Worm (Caenorhabditis elegans) whole organism, L4 larva: ENCODE data around the gene T02G5.7.

Source experiments
- F10B5.3 ChIP-seq: sonication (generic microtip); optimal IDR thresholded peaks from 2 replicates; lab custom pipeline; 2016; ENCODE audit warnings: mild to moderate bottlenecking, missing genetic modification characterization, missing compliant biosample characterization
- R02D3.7 ChIP-seq: fragments of 150-350 bp; sonication (generic microtip); optimal IDR thresholded peaks from 3 replicates; lab custom pipeline; 2014; ENCODE audit warnings: missing biosample characterization, missing genetic modification characterization
- T20F7.1 ChIP-seq: fragments of 200-800 bp; sonication (Bioruptor generic); optimal IDR thresholded peaks from 2 replicates; lab custom pipeline; 2018; ENCODE audit warnings: mild to moderate bottlenecking, missing genetic modification characterization, missing compliant biosample characterization
- T26A8.4 ChIP-seq: fragments of 200-800 bp; sonication (Bioruptor generic); IDR thresholded peaks from 2 replicates; pipeline ENCODE4 v1.3.6; 2022; ENCODE audit warnings: missing genetic modification characterization, missing compliant biosample characterization
- Y5F2A.4 ChIP-seq: fragments of 200-800 bp; sonication (Bioruptor generic); optimal IDR thresholded peaks from 2 replicates; lab custom pipeline; 2018; ENCODE audit warnings: mild to moderate bottlenecking, missing genetic modification characterization, missing compliant biosample characterization
- ZK546.5 ChIP-seq, 2 experiments: sonication (generic microtip); optimal IDR thresholded peaks; 2 replicates each; lab custom pipeline; 2017; ENCODE audit warnings: missing biosample characterization in 2 of 2, missing genetic modification characterization in 2 of 2
- aha-1 ChIP-seq: fragments of 150-350 bp; peaks from one replicate; lab custom pipeline; 2014; ENCODE audit warnings: missing biosample characterization, missing genetic modification characterization
- ceh-20 ChIP-seq: fragments of 200-800 bp; sonication (Bioruptor generic); IDR thresholded peaks from 2 replicates; pipeline ENCODE4 v1.3.6; 2022; ENCODE audit warnings: missing genetic modification reagents, missing genetic modification characterization, missing compliant biosample characterization
- ceh-28 ChIP-seq: fragments of 150-350 bp; optimal IDR thresholded peaks from 2 replicates; lab custom pipeline; 2014; ENCODE audit warnings: missing biosample characterization, missing genetic modification reagents, missing genetic modification characterization
- ces-1 ChIP-seq: fragments of 150-350 bp; sonication (generic microtip); optimal IDR thresholded peaks from 4 replicates; lab custom pipeline; 2014; ENCODE audit warnings: missing biosample characterization, missing genetic modification reagents, missing genetic modification characterization
- daf-12 ChIP-seq: fragments of 150-350 bp; optimal IDR thresholded peaks from 2 replicates; lab custom pipeline; 2014; ENCODE audit warnings: missing biosample characterization, missing genetic modification reagents, missing genetic modification characterization
- daf-16 ChIP-seq, 3 experiments: sonication (generic microtip); optimal IDR thresholded peaks; 2 replicates each; lab custom pipeline; 2016 to 2017; ENCODE audit warnings: missing genetic modification characterization in 3 of 3, missing genetic modification reagents in 3 of 3, mild to moderate bottlenecking in 2 of 3, missing compliant biosample characterization in 2 of 3, missing biosample characterization in 1 of 3, moderate library complexity in 1 of 3
- daf-19 ChIP-seq: fragments of 200-800 bp; sonication (Bioruptor generic); conservative IDR thresholded peaks from 2 replicates; pipeline ENCODE4 v1.3.6; 2022; ENCODE audit warnings: missing genetic modification characterization, missing compliant biosample characterization
- daf-8 ChIP-seq: fragments of 200-800 bp; sonication (Bioruptor generic); IDR thresholded peaks from 2 replicates; pipeline ENCODE4 v1.3.6; 2022; ENCODE audit warnings: missing genetic modification characterization, missing compliant biosample characterization
- dmd-8 ChIP-seq: fragments of 200-800 bp; sonication (Bioruptor generic); IDR thresholded peaks from 2 replicates; pipeline ENCODE4 v1.3.6; 2022; ENCODE audit warnings: missing genetic modification characterization, missing compliant biosample characterization
- dpl-1 ChIP-seq: fragments of 150-350 bp; optimal IDR thresholded peaks from 2 replicates; lab custom pipeline; 2014; ENCODE audit warnings: missing biosample characterization, missing genetic modification reagents, missing genetic modification characterization
- duxl-1 ChIP-seq: sonication (generic microtip); optimal IDR thresholded peaks from 2 replicates; lab custom pipeline; 2016; ENCODE audit warnings: mild to moderate bottlenecking, missing genetic modification characterization, moderate library complexity, missing compliant biosample characterization; ENCODE audit not compliant: poor library complexity
- egl-27 ChIP-seq: sonication (generic microtip); optimal IDR thresholded peaks from 3 replicates; lab custom pipeline; 2017; ENCODE audit warnings: missing biosample characterization, missing genetic modification reagents, missing genetic modification characterization
- gei-8 ChIP-seq: fragments of 200-800 bp; sonication (Bioruptor generic); optimal IDR thresholded peaks from 2 replicates; lab custom pipeline; 2018; ENCODE audit warnings: mild to moderate bottlenecking, missing genetic modification characterization, missing compliant biosample characterization
- hlh-30 ChIP-seq: sonication (generic microtip); optimal IDR thresholded peaks from 2 replicates; lab custom pipeline; 2017; ENCODE audit warnings: antibody characterized with exemption, mild to moderate bottlenecking, missing genetic modification characterization, missing compliant biosample characterization; ENCODE audit not compliant: insufficient read depth
- lin-13 ChIP-seq: fragments of 150-350 bp; optimal IDR thresholded peaks from 2 replicates; lab custom pipeline; 2014; ENCODE audit warnings: missing biosample characterization, missing genetic modification reagents, missing genetic modification characterization
- lin-39 ChIP-seq: fragments of 150-350 bp; optimal IDR thresholded peaks from 2 replicates; lab custom pipeline; 2014; ENCODE audit warnings: missing biosample characterization, missing genetic modification reagents, missing genetic modification characterization
- lsy-2 ChIP-seq, 2 experiments: fragments of 150-350 bp in 1 of 2; sonication (generic microtip) in 1 of 2; optimal IDR thresholded peaks; 2 replicates each; lab custom pipeline; 2014 to 2017; ENCODE audit warnings: missing biosample characterization in 2 of 2, missing genetic modification characterization in 2 of 2
- madf-5 ChIP-seq, 2 experiments: fragments of 200-800 bp; sonication (Bioruptor generic); IDR thresholded peaks; 2 replicates each; pipeline ENCODE4 v1.3.6; 2022; ENCODE audit warnings: missing compliant biosample characterization in 2 of 2, missing genetic modification characterization in 2 of 2
- mdl-1 ChIP-seq, 2 experiments: fragments of 150-350 bp in 1 of 2; sonication (generic microtip) in 1 of 2; optimal IDR thresholded peaks; 2 replicates each; lab custom pipeline; 2014 to 2017; ENCODE audit warnings: missing biosample characterization in 2 of 2, missing genetic modification characterization in 2 of 2
- mdt-29 ChIP-seq: fragments of 200-800 bp; sonication (Bioruptor generic); IDR thresholded peaks from 2 replicates; pipeline ENCODE4 v1.3.6; 2022; ENCODE audit warnings: missing genetic modification reagents, missing genetic modification characterization, missing compliant biosample characterization
- mxl-2 ChIP-seq: fragments of 200-800 bp; sonication (Bioruptor generic); conservative IDR thresholded peaks from 2 replicates; pipeline ENCODE4 v1.3.6; 2022; ENCODE audit warnings: missing genetic modification reagents, missing genetic modification characterization, missing compliant biosample characterization
- nhr-10 ChIP-seq: fragments of 150-350 bp; optimal IDR thresholded peaks from 2 replicates; lab custom pipeline; 2014; ENCODE audit warnings: missing biosample characterization, missing genetic modification characterization
- nhr-102 ChIP-seq: sonication (generic microtip); optimal IDR thresholded peaks from 2 replicates; lab custom pipeline; 2016; ENCODE audit warnings: mild to moderate bottlenecking, missing genetic modification characterization, moderate library complexity, missing compliant biosample characterization
- nhr-11 ChIP-seq: fragments of 150-350 bp; optimal IDR thresholded peaks from 2 replicates; lab custom pipeline; 2014; ENCODE audit warnings: missing biosample characterization, missing genetic modification characterization
- nhr-237 ChIP-seq: sonication (generic microtip); optimal IDR thresholded peaks from 2 replicates; lab custom pipeline; 2017; ENCODE audit warnings: missing biosample characterization, missing genetic modification characterization
- nhr-41 ChIP-seq: fragments of 200-800 bp; sonication (Bioruptor generic); IDR thresholded peaks from 2 replicates; pipeline ENCODE4 v1.3.6; 2022; ENCODE audit warnings: missing genetic modification reagents, missing genetic modification characterization, missing compliant biosample characterization
- nhr-76 ChIP-seq: fragments of 150-350 bp; optimal IDR thresholded peaks from 2 replicates; lab custom pipeline; 2014; ENCODE audit warnings: missing biosample characterization, missing genetic modification characterization
- nhr-77 ChIP-seq: fragments of 150-350 bp; optimal IDR thresholded peaks from 2 replicates; lab custom pipeline; 2014; ENCODE audit warnings: missing biosample characterization, missing genetic modification characterization
- php-3 ChIP-seq: fragments of 200-800 bp; sonication (Bioruptor generic); IDR thresholded peaks from 2 replicates; pipeline ENCODE4 v1.3.6; 2022; ENCODE audit warnings: missing genetic modification reagents, missing genetic modification characterization, missing compliant biosample characterization
- pqm-1 ChIP-seq: sonication (generic microtip); optimal IDR thresholded peaks from 2 replicates; lab custom pipeline; 2017; ENCODE audit warnings: missing biosample characterization, missing genetic modification characterization
- spr-1 ChIP-seq: sonication (generic microtip); optimal IDR thresholded peaks from 2 replicates; lab custom pipeline; 2016; ENCODE audit warnings: mild to moderate bottlenecking, missing genetic modification characterization, missing compliant biosample characterization
- tag-97 ChIP-seq: fragments of 200-800 bp; sonication (Bioruptor generic); IDR thresholded peaks from 2 replicates; pipeline ENCODE4 v1.3.6; 2022; ENCODE audit warnings: missing genetic modification characterization, missing compliant biosample characterization
- unc-130 ChIP-seq: sonication (generic microtip); optimal IDR thresholded peaks from 2 replicates; lab custom pipeline; 2016; ENCODE audit warnings: missing genetic modification reagents, missing genetic modification characterization, missing compliant biosample characterization
- zfp-2 ChIP-seq: sonication (generic microtip); optimal IDR thresholded peaks from 2 replicates; lab custom pipeline; 2016; ENCODE audit warnings: mild to moderate bottlenecking, missing genetic modification characterization, missing compliant biosample characterization
- zfp-3 ChIP-seq: fragments of 200-800 bp; sonication (Bioruptor generic); conservative IDR thresholded peaks from 2 replicates; pipeline ENCODE4 v1.3.6; 2022; ENCODE audit warnings: missing genetic modification reagents, missing genetic modification characterization, missing compliant biosample characterization
- zip-11 ChIP-seq: fragments of 200-800 bp; sonication (Bioruptor generic); IDR thresholded peaks from 2 replicates; pipeline ENCODE4 v1.3.6; 2022; ENCODE audit warnings: missing genetic modification characterization, missing compliant biosample characterization
- ztf-11 ChIP-seq: fragments of 150-350 bp; optimal IDR thresholded peaks from 2 replicates; lab custom pipeline; 2014; ENCODE audit warnings: missing biosample characterization, missing genetic modification characterization

Gene T02G5.7

DNA sequence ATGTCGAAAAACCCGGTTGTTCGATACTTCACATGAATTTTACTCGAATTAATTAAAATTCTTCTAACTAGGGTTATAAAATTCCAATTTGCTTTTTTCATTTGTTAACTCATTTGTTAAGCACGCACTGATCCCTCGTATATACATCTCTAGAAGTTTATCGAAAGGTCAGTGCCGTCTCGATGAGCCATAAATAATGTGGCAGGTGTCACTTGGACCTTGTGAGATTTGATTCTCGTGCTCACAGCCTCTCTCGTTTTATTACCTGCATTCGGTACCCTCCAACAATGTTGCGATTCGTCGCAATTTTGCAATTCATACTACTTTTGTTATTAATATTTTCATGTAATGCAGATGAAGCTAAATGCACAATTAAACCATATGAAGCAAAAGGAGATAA lies 40.9 kb downstream of the T02G5.7 start, which contains the start of gene spon-1:
Gene spon-1, plus strand, starts transcription at position 208 of the 400 bp plus-strand sequence.
- TF ChIP-seq T20F7.1 (GFP tag; lab: Kevin White, UChicago) (no peak), tag-97 (GFP tag; lab: Robert Waterston, UW) (no peak), spr-1 (tag; lab: Kevin White, UChicago) (no peak), php-3 (GFP tag; lab: Robert Waterston, UW) (no peak), nhr-237 (tag; lab: Kevin White, UChicago) (no peak), daf-19 (no peak), dmd-8 (no peak), mxl-2 (no peak), lin-39 (tag; lab: Kevin White, UChicago) (no peak), zfp-3 (GFP tag; lab: Robert Waterston, UW) (no peak)

ce11 chrII:7119525-7119924 lies 44.1 kb downstream of the T02G5.7 start:
- TF ChIP-seq duxl-1 (tag; lab: Kevin White, UChicago), result no peak
- no peak for TF ChIP-seq daf-16 (GFP tag; optimal IDR thresholded peaks at IDR 0.05; lab: Kevin White, UChicago)
- TF ChIP-seq daf-16 (tag; optimal IDR thresholded peaks at IDR 0.05; lab: Kevin White, UChicago), result no peak
- no peak for TF ChIP-seq pqm-1
- TF ChIP-seq zfp-2, result no peak
- TF ChIP-seq R02D3.7, result no peak
- peak; percentile 93 for TF ChIP-seq aha-1 (tag; lab: Kevin White, UChicago)
- no peak for TF ChIP-seq tag-97 (GFP tag; lab: Robert Waterston, UW)
- no peak for TF ChIP-seq php-3 (GFP tag; lab: Robert Waterston, UW)

ce11 chrII:7121762-7122292 lies 46.4 kb downstream of the T02G5.7 start, which contains the start of gene F10E7.2:
Gene F10E7.2 (plus strand): TSS chrII:7122242.
- no peak for TF ChIP-seq ZK546.5 (tag; optimal IDR thresholded peaks at IDR 0.05; lab: Kevin White, UChicago)
- no peak for TF ChIP-seq madf-5 (GFP tag; IDR thresholded peaks at IDR 0.05; lab: Robert Waterston, UW)
- no peak for TF ChIP-seq lsy-2 (tag; optimal IDR thresholded peaks at IDR 0.05; lab: Kevin White, UChicago)
- no peak for TF ChIP-seq nhr-41 (GFP tag; lab: Robert Waterston, UW)
- no peak for TF ChIP-seq gei-8 (GFP tag; lab: Kevin White, UChicago)
- TF ChIP-seq lin-13 (GFP tag; lab: Kevin White, UChicago), result no peak
- peak; percentile 32 for TF ChIP-seq unc-130 (GFP tag; lab: Kevin White, UChicago)

DNA sequence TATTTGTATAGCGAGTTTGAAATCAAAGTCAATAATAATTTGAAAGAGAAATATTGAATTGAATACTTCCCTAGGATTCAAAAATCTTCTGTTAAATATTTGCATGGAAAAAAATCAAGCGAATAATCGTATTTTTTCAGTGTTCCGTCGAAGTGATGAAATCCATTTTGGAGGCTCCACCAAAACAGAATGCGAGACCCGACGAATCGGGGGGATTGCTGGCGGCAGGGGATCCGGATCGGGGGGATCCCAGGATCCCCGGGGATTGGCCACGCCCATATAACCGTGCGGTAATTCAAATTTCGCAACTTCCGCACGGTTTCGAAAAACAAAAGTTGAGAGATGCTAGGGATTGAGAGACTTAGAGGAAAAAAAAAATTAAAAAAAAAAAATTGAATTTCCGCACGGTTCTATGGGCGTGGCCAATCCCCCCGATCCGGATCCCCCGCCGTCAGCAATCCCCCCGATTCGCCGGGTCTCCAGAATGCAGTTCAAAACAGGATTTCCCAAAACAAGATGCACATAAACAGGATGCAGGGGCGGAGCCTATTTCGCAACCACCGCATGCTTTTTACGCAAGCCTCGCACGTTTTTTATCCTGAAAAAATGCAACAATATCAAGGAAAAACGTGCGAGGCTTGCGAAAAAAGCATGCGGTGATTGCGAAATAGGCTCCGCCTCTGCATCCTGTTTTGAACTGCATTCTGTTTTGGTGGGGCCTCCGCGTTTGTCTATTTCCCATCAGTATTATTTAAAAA lies 47.4 kb downstream of the T02G5.7 start, which contains the start of gene F10E7.11:
Gene F10E7.11, minus strand, starts transcription at position 232 of the 758 bp plus-strand sequence.
- no peak for TF ChIP-seq nhr-76 (tag; lab: Kevin White, UChicago)
- no peak for TF ChIP-seq pqm-1
- TF ChIP-seq daf-16 (GFP tag; optimal IDR thresholded peaks at IDR 0.05; lab: Kevin White, UChicago), result no peak
- no peak for TF ChIP-seq daf-16 (tag; optimal IDR thresholded peaks at IDR 0.05; lab: Kevin White, UChicago)
- no peak for TF ChIP-seq R02D3.7
- TF ChIP-seq zip-11 (GFP tag; lab: Robert Waterston, UW), result no peak
- TF ChIP-seq Y5F2A.4 (GFP tag; lab: Kevin White, UChicago), result no peak
- TF ChIP-seq mdt-29 (GFP tag; lab: Robert Waterston, UW), result 0 out of 2 replicates have a peak, but pooled peaks have one; percentile 14
- no peak for TF ChIP-seq daf-12 (tag; lab: Kevin White, UChicago)
- no peak for TF ChIP-seq ztf-11 (tag; lab: Kevin White, UChicago)
- TF ChIP-seq mdl-1 (tag; optimal IDR thresholded peaks at IDR 0.05; lab: Kevin White, UChicago), result no peak
- no peak for TF ChIP-seq zfp-2
- no peak for TF ChIP-seq F10B5.3 (tag; lab: Kevin White, UChicago)
- peak; percentile 0 for TF ChIP-seq dpl-1
- no peak for TF ChIP-seq nhr-11 (tag; lab: Kevin White, UChicago)
- no peak for TF ChIP-seq daf-8 (GFP tag; lab: Robert Waterston, UW)
- no peak for TF ChIP-seq ces-1 (GFP tag; lab: Kevin White, UChicago)
- no peak for TF ChIP-seq nhr-102
- TF ChIP-seq nhr-10 (tag; lab: Kevin White, UChicago), result no peak
- TF ChIP-seq nhr-237 (tag; lab: Kevin White, UChicago), result no peak
- no peak for TF ChIP-seq ceh-28 (tag; lab: Kevin White, UChicago)
- TF ChIP-seq nhr-41 (GFP tag; lab: Robert Waterston, UW), result no peak
- TF ChIP-seq egl-27, result no peak
- TF ChIP-seq hlh-30 (tag; lab: Kevin White, UChicago), result no peak
- no peak for TF ChIP-seq lin-13 (GFP tag; lab: Kevin White, UChicago)
- TF ChIP-seq nhr-77 (tag; lab: Kevin White, UChicago), result no peak
- no peak for TF ChIP-seq mxl-2
- TF ChIP-seq T26A8.4 (GFP tag; lab: Robert Waterston, UW), result peak; percentile 62
- no peak for TF ChIP-seq ceh-20 (GFP tag; lab: Robert Waterston, UW)
